Fruit fly (Drosophila melanogaster) whole organism, embryonic: ENCODE data around the gene Drs.

Experiments used
- C15 ChIP-seq: fragments of 200-800 bp; sonication (Bioruptor generic); IDR thresholded peaks from 3 replicates; pipeline ENCODE4 v1.3.6; 2022; ENCODE audit warnings: missing biosample characterization, missing genetic modification characterization
- CG10274 ChIP-seq: fragments of 200-800 bp; sonication (Bioruptor generic); optimal IDR thresholded peaks from 3 replicates; lab custom pipeline; 2017; ENCODE audit warnings: missing biosample characterization, mild to moderate bottlenecking, missing genetic modification characterization
- CG11247 ChIP-seq: fragments of 200-800 bp; sonication (Bioruptor generic); IDR thresholded peaks from 2 replicates; pipeline ENCODE4 v1.3.6; 2022; ENCODE audit warnings: missing biosample characterization, missing genetic modification characterization
- CG11504 ChIP-seq: fragments of 200-800 bp; sonication (Bioruptor generic); optimal IDR thresholded peaks from 3 replicates; lab custom pipeline; 2019; ENCODE audit warnings: missing biosample characterization, mild to moderate bottlenecking, missing genetic modification characterization, moderate library complexity
- CG12659 ChIP-seq: fragments of 200-800 bp; sonication (Bioruptor generic); optimal IDR thresholded peaks from 3 replicates; lab custom pipeline; 2017; ENCODE audit warnings: mild to moderate bottlenecking, missing biosample characterization, missing genetic modification reagents, missing genetic modification characterization
- CG13775 ChIP-seq: fragments of 200-800 bp; sonication (Bioruptor generic); optimal IDR thresholded peaks from 3 replicates; lab custom pipeline; 2017; ENCODE audit warnings: missing biosample characterization, mild to moderate bottlenecking, missing genetic modification characterization
- CG14014 ChIP-seq: fragments of 200-800 bp; sonication (Bioruptor generic); IDR thresholded peaks from 2 replicates; pipeline ENCODE4 v1.3.6; 2022; ENCODE audit warnings: missing biosample characterization, missing genetic modification characterization
- CG14860 ChIP-seq: fragments of 200-800 bp; sonication (Bioruptor generic); IDR thresholded peaks from 3 replicates; pipeline ENCODE4 v1.3.6; 2022; ENCODE audit warnings: missing biosample characterization, missing genetic modification characterization; ENCODE audit not compliant: partially characterized antibody
- CG1602 ChIP-seq: fragments of 200-800 bp; sonication (Bioruptor generic); optimal IDR thresholded peaks from 3 replicates; lab custom pipeline; 2016; ENCODE audit warnings: missing biosample characterization, missing genetic modification characterization
- CG17802 ChIP-seq: fragments of 200-800 bp; sonication (Bioruptor generic); optimal IDR thresholded peaks from 2 replicates; lab custom pipeline; 2018; ENCODE audit warnings: missing biosample characterization, mild to moderate bottlenecking, missing genetic modification characterization, moderate library complexity
- CG17912 ChIP-seq: fragments of 200-800 bp; sonication (Bioruptor generic); optimal IDR thresholded peaks from 2 replicates; lab custom pipeline; 2018; ENCODE audit warnings: missing biosample characterization, mild to moderate bottlenecking, missing genetic modification characterization
- CG30431 ChIP-seq: fragments of 200-800 bp; sonication (Bioruptor generic); optimal IDR thresholded peaks from 2 replicates; lab custom pipeline; 2017; ENCODE audit warnings: missing biosample characterization, missing genetic modification characterization
- CG31441 ChIP-seq: fragments of 200-800 bp; sonication (Bioruptor generic); IDR thresholded peaks from 2 replicates; pipeline ENCODE4 v1.3.6; 2022; ENCODE audit warnings: missing biosample characterization, missing genetic modification characterization
- CG32532 ChIP-seq: fragments of 200-800 bp; sonication (Bioruptor generic); IDR thresholded peaks from 2 replicates; pipeline ENCODE4 v1.3.6; 2022; ENCODE audit warnings: missing biosample characterization, missing genetic modification characterization
- CG3838 ChIP-seq: fragments of 200-800 bp; sonication (Bioruptor generic); optimal IDR thresholded peaks from 3 replicates; lab custom pipeline; 2016; ENCODE audit warnings: missing biosample characterization, missing genetic modification characterization
- CG3995 ChIP-seq: fragments of 200-800 bp; sonication (Bioruptor generic); optimal IDR thresholded peaks from 3 replicates; lab custom pipeline; 2016; ENCODE audit warnings: missing biosample characterization, missing genetic modification characterization
- CG4424 ChIP-seq: fragments of 200-800 bp; sonication (Bioruptor generic); optimal IDR thresholded peaks from 3 replicates; lab custom pipeline; 2016; ENCODE audit warnings: missing biosample characterization, missing genetic modification characterization
- CG5953 ChIP-seq: fragments of 200-800 bp; sonication (Bioruptor generic); IDR thresholded peaks from 2 replicates; pipeline ENCODE4 v1.3.6; 2022; ENCODE audit warnings: missing biosample characterization, missing genetic modification characterization
- CG6272 ChIP-seq: fragments of 200-800 bp; sonication (Bioruptor generic); IDR thresholded peaks from 2 replicates; pipeline ENCODE4 v1.3.6; 2022; ENCODE audit warnings: missing biosample characterization, missing genetic modification characterization
- CG7786 ChIP-seq: fragments of 200-800 bp; sonication (Bioruptor generic); optimal IDR thresholded peaks from 2 replicates; lab custom pipeline; 2016; ENCODE audit warnings: missing biosample characterization, missing genetic modification characterization
- CG7839 ChIP-seq: fragments of 200-800 bp; sonication (Bioruptor generic); optimal IDR thresholded peaks from 3 replicates; lab custom pipeline; 2018; ENCODE audit warnings: missing biosample characterization, mild to moderate bottlenecking, missing genetic modification characterization, moderate library complexity
- CkIIα-i1 ChIP-seq: fragments of 200-800 bp; sonication (Bioruptor generic); IDR thresholded peaks from 2 replicates; pipeline ENCODE4 v1.3.6; 2022; ENCODE audit warnings: missing biosample characterization, missing genetic modification characterization
- CrebB ChIP-seq: fragments of 200-800 bp; sonication (Bioruptor generic); optimal IDR thresholded peaks from 3 replicates; lab custom pipeline; 2018; ENCODE audit warnings: missing biosample characterization, mild to moderate bottlenecking, missing genetic modification characterization
- D19A ChIP-seq: fragments of 200-800 bp; optimal IDR thresholded peaks from 3 replicates; lab custom pipeline; 2019; ENCODE audit warnings: missing biosample characterization, mild to moderate bottlenecking, missing genetic modification characterization, moderate library complexity
- D19B ChIP-seq: fragments of 200-800 bp; sonication (Bioruptor generic); optimal IDR thresholded peaks from 2 replicates; lab custom pipeline; 2017; ENCODE audit warnings: missing biosample characterization, mild to moderate bottlenecking, missing genetic modification characterization
- Dfd ChIP-seq, 2 experiments: fragments of >200 bp; optimal IDR thresholded peaks; 2 replicates each; lab custom pipeline; 2017; ENCODE audit warnings: missing biosample characterization in 2 of 2, missing genetic modification characterization in 2 of 2
- H2.0 ChIP-seq: fragments of 200-800 bp; sonication (Bioruptor generic); IDR thresholded peaks from 2 replicates; pipeline ENCODE4 v1.3.6; 2022; ENCODE audit warnings: missing biosample characterization, missing genetic modification characterization
- Hsf ChIP-seq: fragments of 200-800 bp; sonication (Bioruptor generic); optimal IDR thresholded peaks from 3 replicates; lab custom pipeline; 2016; ENCODE audit warnings: missing biosample characterization, missing genetic modification characterization
- Lim3 ChIP-seq: fragments of 200-800 bp; sonication (Bioruptor generic); IDR thresholded peaks from 2 replicates; pipeline ENCODE4 v1.3.6; 2022; ENCODE audit warnings: missing biosample characterization, missing genetic modification characterization
- NC2α ChIP-seq: fragments of 200-800 bp; sonication (Bioruptor generic); optimal IDR thresholded peaks from 2 replicates; lab custom pipeline; 2016; ENCODE audit warnings: missing biosample characterization, missing genetic modification characterization
- Nf-YA ChIP-seq: fragments of 200-800 bp; sonication (Bioruptor generic); IDR thresholded peaks from 2 replicates; pipeline ENCODE4 v1.3.6; 2022; ENCODE audit warnings: missing biosample characterization, missing genetic modification characterization
- Nf-YC ChIP-seq: fragments of 200-800 bp; optimal IDR thresholded peaks from 3 replicates; lab custom pipeline; 2019; ENCODE audit warnings: missing biosample characterization, mild to moderate bottlenecking, missing genetic modification characterization, moderate library complexity
- Rx ChIP-seq: fragments of 200-800 bp; sonication (Bioruptor generic); IDR thresholded peaks from 2 replicates; pipeline ENCODE4 v1.3.6; 2022; ENCODE audit warnings: missing biosample characterization, missing genetic modification characterization
- Tbp ChIP-seq: fragments of >200 bp; optimal IDR thresholded peaks from 2 replicates; lab custom pipeline; 2018; ENCODE audit warnings: missing biosample characterization, missing genetic modification characterization
- btn ChIP-seq: fragments of 200-800 bp; sonication (Bioruptor generic); optimal IDR thresholded peaks from 2 replicates; lab custom pipeline; 2016; ENCODE audit warnings: missing biosample characterization, missing genetic modification characterization
- corto ChIP-seq: fragments of 200-800 bp; sonication (Bioruptor generic); optimal IDR thresholded peaks from 2 replicates; lab custom pipeline; 2016; ENCODE audit warnings: missing biosample characterization, mild to moderate bottlenecking, missing genetic modification characterization, moderate library complexity
- dan ChIP-seq: fragments of 200-800 bp; sonication (Bioruptor generic); IDR thresholded peaks from 2 replicates; pipeline ENCODE4 v1.3.6; 2022; ENCODE audit warnings: missing biosample characterization, missing genetic modification characterization
- eyg ChIP-seq: fragments of 200-800 bp; sonication (Bioruptor generic); optimal IDR thresholded peaks from 3 replicates; lab custom pipeline; 2016; ENCODE audit warnings: missing biosample characterization, missing genetic modification characterization
- fd96Cb ChIP-seq: fragments of 200-800 bp; sonication (Bioruptor generic); optimal IDR thresholded peaks from 2 replicates; lab custom pipeline; 2018; ENCODE audit warnings: missing biosample characterization, mild to moderate bottlenecking, missing genetic modification characterization, moderate library complexity
- ftz-f1 ChIP-seq: fragments of 200-800 bp; sonication (Bioruptor generic); optimal IDR thresholded peaks from 2 replicates; lab custom pipeline; 2016; ENCODE audit warnings: missing biosample characterization, missing genetic modification characterization
- fu2 ChIP-seq: fragments of 200-800 bp; sonication (Bioruptor generic); optimal IDR thresholded peaks from 2 replicates; lab custom pipeline; 2016; ENCODE audit warnings: missing biosample characterization, missing genetic modification characterization
- gfzf ChIP-seq: fragments of 200-800 bp; sonication (Bioruptor generic); optimal IDR thresholded peaks from 2 replicates; lab custom pipeline; 2016; ENCODE audit warnings: missing biosample characterization, mild to moderate bottlenecking, missing genetic modification characterization, moderate library complexity
- kah ChIP-seq: fragments of 200-800 bp; sonication (Bioruptor generic); optimal IDR thresholded peaks from 2 replicates; lab custom pipeline; 2018; ENCODE audit warnings: missing biosample characterization, mild to moderate bottlenecking, missing genetic modification characterization
- lilli ChIP-seq: fragments of 200-800 bp; sonication (Bioruptor generic); optimal IDR thresholded peaks from 3 replicates; lab custom pipeline; 2016; ENCODE audit warnings: missing biosample characterization, missing genetic modification characterization
- nerfin-2 ChIP-seq: fragments of 200-800 bp; sonication (Bioruptor generic); IDR thresholded peaks from 2 replicates; pipeline ENCODE4 v1.3.6; 2022; ENCODE audit warnings: missing biosample characterization, missing genetic modification characterization; ENCODE audit not compliant: partially characterized antibody
- onecut ChIP-seq: fragments of 200-800 bp; sonication (Bioruptor generic); IDR thresholded peaks from 2 replicates; pipeline ENCODE4 v1.3.6; 2022; ENCODE audit warnings: missing biosample characterization, missing genetic modification characterization
- repo ChIP-seq: fragments of 200-800 bp; sonication (Bioruptor generic); optimal IDR thresholded peaks from 2 replicates; lab custom pipeline; 2016; ENCODE audit warnings: missing biosample characterization, missing genetic modification characterization
- shn ChIP-seq: fragments of 200-800 bp; sonication (Bioruptor generic); optimal IDR thresholded peaks from 3 replicates; lab custom pipeline; 2016; ENCODE audit warnings: missing biosample characterization, missing genetic modification characterization
- trem ChIP-seq: fragments of 200-800 bp; optimal IDR thresholded peaks from 3 replicates; lab custom pipeline; 2019; ENCODE audit warnings: missing biosample characterization, mild to moderate bottlenecking, missing genetic modification characterization, moderate library complexity
- vfl ChIP-seq: fragments of 200-800 bp; sonication (Bioruptor generic); optimal IDR thresholded peaks from 2 replicates; lab custom pipeline; 2016; ENCODE audit warnings: missing biosample characterization, missing genetic modification characterization

The Drs gene

dm6 chr3L:3393951-3394834 lies 24.8 kb downstream of the Drs start (continued):
- TF ChIP-seq CG30431 (GFP tag; lab: Kevin White, UChicago) (no peak), Rx (GFP tag; lab: Robert Waterston, UW) (peak; percentile 76), lilli (GFP tag; lab: Kevin White, UChicago) (no peak), Dfd (GFP tag; optimal IDR thresholded peaks at IDR 0.05; lab: Kevin White, UChicago) (no peak), CG5953 (GFP tag; lab: Robert Waterston, UW) (peak; percentile 76), CkIIα-i1 (GFP tag; lab: Robert Waterston, UW) (no peak), NC2α (GFP tag; lab: Kevin White, UChicago) (no peak), CG11504 (tag; lab: Kevin White, UChicago) (peak; percentile 91), dan (no peak), Nf-YA (GFP tag; lab: Robert Waterston, UW) (peak; percentile 80), fu2 (no peak), Hsf (no peak), gfzf (GFP tag; lab: Kevin White, UChicago) (peak; percentile 13), fd96Cb (tag; lab: Kevin White, UChicago) (peak; percentile 85), CG17802 (tag; lab: Kevin White, UChicago) (peak; percentile 58), CG12659 (peak; percentile 72), H2.0 (GFP tag; lab: Robert Waterston, UW) (peak; percentile 88), D19B (GFP tag; lab: Kevin White, UChicago) (no peak), CG14860 (GFP tag; lab: Robert Waterston, UW) (no peak), D19A (peak; percentile 91), CG7839 (peak; percentile 86), Tbp (GFP tag; lab: Kevin White, UChicago) (no peak), CG7786 (GFP tag; lab: Kevin White, UChicago) (no peak), C15 (GFP tag; lab: Robert Waterston, UW) (peak; percentile 19; the same call in 1 of the 3 replicates), corto (no peak), Lim3 (GFP tag; lab: Robert Waterston, UW) (peak; percentile 44; the same call in 1 of the 2 replicates), ftz-f1 (no peak), eyg (GFP tag; lab: Kevin White, UChicago) (peak; percentile 38), CrebB (tag; lab: Kevin White, UChicago) (no peak), nerfin-2 (GFP tag; lab: Robert Waterston, UW) (no peak), CG6272 (GFP tag; lab: Robert Waterston, UW) (peak; percentile 27; the same call in 1 of the 2 replicates), CG14014 (GFP tag; lab: Robert Waterston, UW) (peak; percentile 66; the same call in 1 of the 2 replicates), onecut (no peak; the same call in 1 of the 2 replicates), CG1602 (no peak), CG13775 (GFP tag; lab: Kevin White, UChicago) (no peak), CG32532 (GFP tag; lab: Robert Waterston, UW) (peak; percentile 50; the same call in 1 of the 2 replicates), CG3838 (GFP tag; lab: Kevin White, UChicago) (peak; percentile 77), shn (GFP tag; lab: Kevin White, UChicago) (no peak), kah (GFP tag; lab: Kevin White, UChicago) (peak; percentile 47), CG31441 (GFP tag; lab: Robert Waterston, UW) (peak; percentile 93), CG10274 (GFP tag; lab: Kevin White, UChicago) (no peak), CG11247 (GFP tag; lab: Robert Waterston, UW) (peak; percentile 4; the same call in 1 of the 2 replicates), CG17912 (peak; percentile 33), trem (tag; lab: Kevin White, UChicago) (peak; percentile 78), CG3995 (GFP tag; lab: Kevin White, UChicago) (no peak), Nf-YC (tag; lab: Kevin White, UChicago) (peak; percentile 54), CG4424 (no peak), repo (GFP tag; lab: Kevin White, UChicago) (no peak), btn (no peak), vfl (GFP tag; lab: Kevin White, UChicago) (no peak)
